Worm (Caenorhabditis elegans) whole organism, L4 larva: ENCODE data around the gene ZK892.4.

Experiments
- F26F4.8 ChIP-seq: fragments of 200-800 bp; sonication (Bioruptor generic); conservative IDR thresholded peaks from 2 replicates; pipeline ENCODE4 v1.3.6; 2022; ENCODE audit warnings: missing genetic modification characterization, missing compliant biosample characterization
- F49E8.2 ChIP-seq: sonication (generic microtip); optimal IDR thresholded peaks from 2 replicates; lab custom pipeline; 2016; ENCODE audit warnings: missing compliant biosample characterization, mild to moderate bottlenecking, missing genetic modification characterization, borderline replicate concordance
- R02D3.7 ChIP-seq: fragments of 150-350 bp; sonication (generic microtip); optimal IDR thresholded peaks from 3 replicates; lab custom pipeline; 2014; ENCODE audit warnings: missing biosample characterization, missing genetic modification characterization
- T20F7.1 ChIP-seq: fragments of 200-800 bp; sonication (Bioruptor generic); optimal IDR thresholded peaks from 2 replicates; lab custom pipeline; 2018; ENCODE audit warnings: mild to moderate bottlenecking, missing genetic modification characterization, missing compliant biosample characterization
- Y5F2A.4 ChIP-seq: fragments of 200-800 bp; sonication (Bioruptor generic); optimal IDR thresholded peaks from 2 replicates; lab custom pipeline; 2018; ENCODE audit warnings: mild to moderate bottlenecking, missing genetic modification characterization, missing compliant biosample characterization
- Y75B8A.6 ChIP-seq: fragments of 200-800 bp; sonication (Bioruptor generic); IDR thresholded peaks from 2 replicates; pipeline ENCODE4 v1.3.6; 2022; ENCODE audit warnings: missing genetic modification reagents, missing genetic modification characterization, missing compliant biosample characterization
- aha-1 ChIP-seq: fragments of 150-350 bp; peaks from one replicate; lab custom pipeline; 2014; ENCODE audit warnings: missing biosample characterization, missing genetic modification characterization
- aly-2 ChIP-seq: sonication (generic microtip); optimal IDR thresholded peaks from 2 replicates; lab custom pipeline; 2018; ENCODE audit warnings: missing biosample characterization, missing genetic modification characterization
- arid-1 ChIP-seq: fragments of 200-800 bp; sonication (Bioruptor generic); conservative IDR thresholded peaks from 2 replicates; pipeline ENCODE4 v1.3.6; 2022; ENCODE audit warnings: missing genetic modification reagents, missing genetic modification characterization, missing compliant biosample characterization
- ceh-20 ChIP-seq: fragments of 200-800 bp; sonication (Bioruptor generic); IDR thresholded peaks from 2 replicates; pipeline ENCODE4 v1.3.6; 2022; ENCODE audit warnings: missing genetic modification reagents, missing genetic modification characterization, missing compliant biosample characterization
- ceh-28 ChIP-seq: fragments of 150-350 bp; optimal IDR thresholded peaks from 2 replicates; lab custom pipeline; 2014; ENCODE audit warnings: missing biosample characterization, missing genetic modification reagents, missing genetic modification characterization
- ctbp-1 ChIP-seq: fragments of 200-800 bp; sonication (Bioruptor generic); IDR thresholded peaks from 2 replicates; pipeline ENCODE4 v1.3.6; 2022; ENCODE audit warnings: missing genetic modification reagents, missing genetic modification characterization, missing compliant biosample characterization
- daf-16 ChIP-seq, 3 experiments: sonication (generic microtip); optimal IDR thresholded peaks; 2 replicates each; lab custom pipeline; 2016 to 2017; ENCODE audit warnings: missing genetic modification characterization in 3 of 3, missing genetic modification reagents in 3 of 3, mild to moderate bottlenecking in 2 of 3, missing compliant biosample characterization in 2 of 3, missing biosample characterization in 1 of 3, moderate library complexity in 1 of 3
- daf-8 ChIP-seq: fragments of 200-800 bp; sonication (Bioruptor generic); IDR thresholded peaks from 2 replicates; pipeline ENCODE4 v1.3.6; 2022; ENCODE audit warnings: missing genetic modification characterization, missing compliant biosample characterization
- dmd-6 ChIP-seq: fragments of 200-800 bp; sonication (Bioruptor generic); IDR thresholded peaks from 2 replicates; pipeline ENCODE4 v1.3.6; 2022; ENCODE audit warnings: missing genetic modification reagents, missing genetic modification characterization, missing compliant biosample characterization
- dmd-9 ChIP-seq: fragments of 200-800 bp; sonication (Bioruptor generic); IDR thresholded peaks from 2 replicates; pipeline ENCODE4 v1.3.6; 2022; ENCODE audit warnings: missing genetic modification reagents, missing genetic modification characterization, missing compliant biosample characterization
- dve-1 ChIP-seq: sonication (generic microtip); optimal IDR thresholded peaks from 2 replicates; lab custom pipeline; 2017; ENCODE audit warnings: antibody characterized with exemption, mild to moderate bottlenecking, missing genetic modification characterization, missing compliant biosample characterization; ENCODE audit not compliant: insufficient read depth
- egl-27 ChIP-seq: sonication (generic microtip); optimal IDR thresholded peaks from 3 replicates; lab custom pipeline; 2017; ENCODE audit warnings: missing biosample characterization, missing genetic modification reagents, missing genetic modification characterization
- fkh-10 ChIP-seq: fragments of 150-350 bp; optimal IDR thresholded peaks from 2 replicates; lab custom pipeline; 2014; ENCODE audit warnings: missing biosample characterization, missing genetic modification reagents, missing genetic modification characterization
- fos-1 ChIP-seq: fragments of 150-350 bp; optimal IDR thresholded peaks from 2 replicates; lab custom pipeline; 2014; ENCODE audit warnings: missing biosample characterization, missing genetic modification characterization
- hif-1 ChIP-seq, 2 experiments: sonication (generic microtip); optimal IDR thresholded peaks; 2 replicates each; lab custom pipeline; 2016 to 2017; ENCODE audit warnings: missing compliant biosample characterization in 2 of 2, missing genetic modification characterization in 2 of 2, missing genetic modification reagents in 2 of 2, missing genotype in 2 of 2, mild to moderate bottlenecking in 1 of 2
- hlh-11 ChIP-seq: fragments of 200-800 bp; sonication (Bioruptor generic); optimal IDR thresholded peaks from 2 replicates; lab custom pipeline; 2018; ENCODE audit warnings: mild to moderate bottlenecking, missing genetic modification characterization, missing compliant biosample characterization
- hlh-30 ChIP-seq: sonication (generic microtip); optimal IDR thresholded peaks from 2 replicates; lab custom pipeline; 2017; ENCODE audit warnings: antibody characterized with exemption, mild to moderate bottlenecking, missing genetic modification characterization, missing compliant biosample characterization; ENCODE audit not compliant: insufficient read depth
- lin-15B ChIP-seq: fragments of 150-350 bp; sonication (generic microtip); optimal IDR thresholded peaks from 3 replicates; lab custom pipeline; 2014; ENCODE audit warnings: missing biosample characterization, missing genetic modification characterization
- lin-29 ChIP-seq: fragments of 200-800 bp; sonication (Bioruptor generic); IDR thresholded peaks from 2 replicates; pipeline ENCODE4 v1.3.6; 2022; ENCODE audit warnings: missing genetic modification reagents, missing genetic modification characterization, missing compliant biosample characterization
- lir-3 ChIP-seq: sonication (generic microtip); optimal IDR thresholded peaks from 2 replicates; lab custom pipeline; 2016; ENCODE audit warnings: mild to moderate bottlenecking, missing genetic modification characterization, missing compliant biosample characterization
- mdl-1 ChIP-seq, 2 experiments: fragments of 150-350 bp in 1 of 2; sonication (generic microtip) in 1 of 2; optimal IDR thresholded peaks; 2 replicates each; lab custom pipeline; 2014 to 2017; ENCODE audit warnings: missing biosample characterization in 2 of 2, missing genetic modification characterization in 2 of 2
- mxl-3 ChIP-seq: fragments of 200-800 bp; sonication (Bioruptor generic); optimal IDR thresholded peaks from 2 replicates; lab custom pipeline; 2018; ENCODE audit warnings: mild to moderate bottlenecking, missing genetic modification characterization, missing compliant biosample characterization
- nhr-10 ChIP-seq: fragments of 150-350 bp; optimal IDR thresholded peaks from 2 replicates; lab custom pipeline; 2014; ENCODE audit warnings: missing biosample characterization, missing genetic modification characterization
- nhr-102 ChIP-seq: sonication (generic microtip); optimal IDR thresholded peaks from 2 replicates; lab custom pipeline; 2016; ENCODE audit warnings: mild to moderate bottlenecking, missing genetic modification characterization, moderate library complexity, missing compliant biosample characterization
- nhr-11 ChIP-seq: fragments of 150-350 bp; optimal IDR thresholded peaks from 2 replicates; lab custom pipeline; 2014; ENCODE audit warnings: missing biosample characterization, missing genetic modification characterization
- nhr-111 ChIP-seq: fragments of 200-800 bp; sonication (Bioruptor generic); optimal IDR thresholded peaks from 2 replicates; lab custom pipeline; 2018; ENCODE audit warnings: mild to moderate bottlenecking, missing genetic modification characterization, missing compliant biosample characterization
- nhr-25 ChIP-seq: sonication (generic microtip); optimal IDR thresholded peaks from 2 replicates; lab custom pipeline; 2017; ENCODE audit warnings: missing genetic modification characterization, mild to moderate bottlenecking, missing compliant biosample characterization, antibody characterized with exemption, moderate library complexity, borderline replicate concordance; ENCODE audit not compliant: insufficient read depth
- nhr-28 ChIP-seq: fragments of 150-350 bp; optimal IDR thresholded peaks from 2 replicates; lab custom pipeline; 2014; ENCODE audit warnings: missing biosample characterization, missing genetic modification characterization
- nhr-41 ChIP-seq: fragments of 200-800 bp; sonication (Bioruptor generic); IDR thresholded peaks from 2 replicates; pipeline ENCODE4 v1.3.6; 2022; ENCODE audit warnings: missing genetic modification reagents, missing genetic modification characterization, missing compliant biosample characterization
- nhr-48 ChIP-seq: sonication (generic microtip); optimal IDR thresholded peaks from 2 replicates; lab custom pipeline; 2016; ENCODE audit warnings: mild to moderate bottlenecking, missing genetic modification characterization, missing compliant biosample characterization
- nhr-76 ChIP-seq: fragments of 150-350 bp; optimal IDR thresholded peaks from 2 replicates; lab custom pipeline; 2014; ENCODE audit warnings: missing biosample characterization, missing genetic modification characterization
- nhr-77 ChIP-seq: fragments of 150-350 bp; optimal IDR thresholded peaks from 2 replicates; lab custom pipeline; 2014; ENCODE audit warnings: missing biosample characterization, missing genetic modification characterization
- pha-4 ChIP-seq, 2 experiments: fragments of 150-350 bp in 1 of 2; fragments of 200-800 bp in 1 of 2; sonication (Bioruptor generic) in 1 of 2; IDR thresholded peaks in 1 of 2; optimal IDR thresholded peaks in 1 of 2; 2 replicates each; pipeline versions ENCODE4 v1.3.6 to Lab custom; 2014 to 2022; ENCODE audit warnings: missing genetic modification characterization in 2 of 2, missing genetic modification reagents in 2 of 2, missing biosample characterization in 1 of 2, missing compliant biosample characterization in 1 of 2
- php-3 ChIP-seq: fragments of 200-800 bp; sonication (Bioruptor generic); IDR thresholded peaks from 2 replicates; pipeline ENCODE4 v1.3.6; 2022; ENCODE audit warnings: missing genetic modification reagents, missing genetic modification characterization, missing compliant biosample characterization
- pqm-1 ChIP-seq: sonication (generic microtip); optimal IDR thresholded peaks from 2 replicates; lab custom pipeline; 2017; ENCODE audit warnings: missing biosample characterization, missing genetic modification characterization
- saeg-2 ChIP-seq: fragments of 200-800 bp; sonication (Bioruptor generic); IDR thresholded peaks from 2 replicates; pipeline ENCODE4 v1.3.6; 2022; ENCODE audit warnings: missing genetic modification reagents, missing genetic modification characterization, missing compliant biosample characterization
- sdz-12 ChIP-seq: fragments of 200-800 bp; sonication (Bioruptor generic); optimal IDR thresholded peaks from 2 replicates; lab custom pipeline; 2018; ENCODE audit warnings: mild to moderate bottlenecking, missing genetic modification characterization, missing compliant biosample characterization
- tag-97 ChIP-seq: fragments of 200-800 bp; sonication (Bioruptor generic); IDR thresholded peaks from 2 replicates; pipeline ENCODE4 v1.3.6; 2022; ENCODE audit warnings: missing genetic modification characterization, missing compliant biosample characterization
- tra-1 ChIP-seq: fragments of 200-800 bp; sonication (Bioruptor generic); IDR thresholded peaks from 2 replicates; pipeline ENCODE4 v1.3.6; 2022; ENCODE audit warnings: missing genetic modification reagents, missing genetic modification characterization, missing compliant biosample characterization
- unc-62 ChIP-seq, 3 experiments: fragments of 150-350 bp in 1 of 3; sonication (generic microtip); optimal IDR thresholded peaks in 2 of 3; peaks in 1 of 3; 1 replicate in 1 of 3; 2 replicates in 2 of 3; lab custom pipeline; 2014 to 2017; ENCODE audit warnings: missing biosample characterization in 3 of 3, missing genetic modification characterization in 3 of 3, missing genetic modification reagents in 3 of 3, missing genotype in 1 of 3
- zag-1 ChIP-seq: fragments of 150-350 bp; optimal IDR thresholded peaks from 2 replicates; lab custom pipeline; 2014; ENCODE audit warnings: missing biosample characterization, missing genetic modification characterization
- ztf-11 ChIP-seq: fragments of 150-350 bp; optimal IDR thresholded peaks from 2 replicates; lab custom pipeline; 2014; ENCODE audit warnings: missing biosample characterization, missing genetic modification characterization

The ZK892.4 gene

DNA sequence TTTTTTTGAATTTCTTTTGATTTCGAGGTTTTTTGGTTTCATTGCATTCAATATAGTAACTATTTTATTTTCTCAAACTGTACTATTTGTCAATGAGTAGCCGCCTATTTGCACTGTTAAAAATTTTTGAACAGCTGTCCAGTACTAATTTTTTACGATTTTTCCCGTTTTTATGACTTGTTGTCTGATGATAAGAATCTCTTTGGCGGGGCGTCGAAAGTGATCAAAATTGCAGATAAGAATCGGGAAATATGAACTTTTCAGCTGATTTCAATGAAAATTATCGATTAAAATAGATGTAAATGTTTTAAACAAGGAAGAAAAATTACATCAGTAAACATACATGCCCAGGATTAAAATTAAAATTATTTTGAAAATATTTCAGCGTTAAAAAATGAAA is 32.2 kb upstream of the ZK892.4 start:
- peak; percentile 16 for TF ChIP-seq nhr-77 (tag; lab: Kevin White, UChicago)
- TF ChIP-seq ztf-11 (tag; lab: Kevin White, UChicago): no peak
- TF ChIP-seq ceh-20: no peak
- TF ChIP-seq pqm-1 (tag; lab: Kevin White, UChicago): peak; percentile 73
- TF ChIP-seq fkh-10 (GFP tag; lab: Kevin White, UChicago): no peak
- TF ChIP-seq nhr-25: no peak
- TF ChIP-seq daf-8 (GFP tag; lab: Robert Waterston, UW): no peak
- TF ChIP-seq nhr-28 (tag; lab: Kevin White, UChicago): peak; percentile 62
- peak; percentile 65 for TF ChIP-seq dve-1
- no peak for TF ChIP-seq mdl-1 (tag; optimal IDR thresholded peaks at IDR 0.05; lab: Kevin White, UChicago)
- TF ChIP-seq egl-27 (tag; lab: Kevin White, UChicago): no peak
- TF ChIP-seq hlh-11 (tag; lab: Kevin White, UChicago): peak; percentile 90
- TF ChIP-seq unc-62 (GFP tag; optimal IDR thresholded peaks at IDR 0.05 in 1 of 2; lab: Kevin White, UChicago): peak in 1 of 2 experiments; percentile 98
- no peak for TF ChIP-seq unc-62 (tag; optimal IDR thresholded peaks at IDR 0.05; lab: Kevin White, UChicago)
- no peak for TF ChIP-seq aha-1 (tag; lab: Kevin White, UChicago)
- TF ChIP-seq tra-1 (GFP tag; lab: Robert Waterston, UW): no peak
- no peak for TF ChIP-seq tag-97 (GFP tag; lab: Robert Waterston, UW)
- TF ChIP-seq dmd-9 (GFP tag; lab: Robert Waterston, UW): no peak
- TF ChIP-seq sdz-12: no peak
- peak; percentile 29 for TF ChIP-seq nhr-48
- TF ChIP-seq php-3 (GFP tag; lab: Robert Waterston, UW): peak; percentile 95
- TF ChIP-seq nhr-11 (tag; lab: Kevin White, UChicago): no peak
- TF ChIP-seq dmd-6 (GFP tag; lab: Robert Waterston, UW): peak; percentile 86
- TF ChIP-seq F26F4.8 (GFP tag; lab: Robert Waterston, UW): no peak
- TF ChIP-seq nhr-76 (tag; lab: Kevin White, UChicago): no peak
- TF ChIP-seq daf-16 (GFP tag; optimal IDR thresholded peaks at IDR 0.05; lab: Kevin White, UChicago): no peak
- TF ChIP-seq daf-16 (tag; optimal IDR thresholded peaks at IDR 0.05; lab: Kevin White, UChicago): peak; percentile 74
- TF ChIP-seq mxl-3: no peak
- peak; percentile 8 for TF ChIP-seq nhr-102 (tag; lab: Kevin White, UChicago)

DNA sequence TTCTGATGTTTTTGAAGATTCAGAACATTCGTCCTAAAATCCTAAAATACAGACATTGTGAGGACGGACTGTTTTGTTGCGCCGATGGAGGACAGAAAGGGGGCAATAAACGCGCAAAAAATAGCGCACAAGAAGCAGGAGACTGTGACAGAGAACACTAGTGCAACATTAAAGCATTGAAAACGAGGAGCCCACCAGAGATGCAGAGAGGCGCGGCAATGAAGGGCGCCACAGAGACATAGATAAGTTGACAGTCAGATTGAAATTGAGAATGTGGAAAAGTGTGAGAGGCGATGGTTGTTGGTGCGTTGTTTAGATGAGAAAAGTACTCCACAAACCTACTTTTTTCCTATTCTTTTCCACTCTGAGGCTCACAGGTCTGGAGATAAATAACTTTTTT is 31.4 kb upstream of the ZK892.4 start, which contains the start of gene aakg-5:
aakg-5 (minus strand) TSS at position 159 of the 400 bp plus-strand sequence.
- TF ChIP-seq lir-3 (no peak), Y75B8A.6 (GFP tag; lab: Robert Waterston, UW) (0 out of 2 replicates have a peak, but pooled peaks have one; percentile 41), unc-62 (GFP tag; optimal IDR thresholded peaks at IDR 0.05 in 1 of 2; lab: Kevin White, UChicago) (peak in 1 of 2 experiments; percentile 93), unc-62 (tag; optimal IDR thresholded peaks at IDR 0.05; lab: Kevin White, UChicago) (no peak), Y5F2A.4 (GFP tag; lab: Kevin White, UChicago) (no peak), nhr-76 (tag; lab: Kevin White, UChicago) (no peak), zag-1 (no peak), F49E8.2 (tag; lab: Kevin White, UChicago) (no peak), aly-2 (tag; lab: Kevin White, UChicago) (no peak), hif-1 (tag; optimal IDR thresholded peaks at IDR 0.05; lab: Kevin White, UChicago) (peak in 1 of 2 experiments; percentile 33), F26F4.8 (GFP tag; lab: Robert Waterston, UW) (no peak), hlh-30 (tag; lab: Kevin White, UChicago) (peak; percentile 70), T20F7.1 (peak; percentile 4), dmd-6 (GFP tag; lab: Robert Waterston, UW) (peak; percentile 91), lin-15B (no peak), nhr-111 (GFP tag; lab: Kevin White, UChicago) (no peak), pha-4 (GFP tag; IDR thresholded peaks at IDR 0.05; lab: Robert Waterston, UW) (peak; percentile 76), pha-4 (tag; optimal IDR thresholded peaks at IDR 0.05; lab: Kevin White, UChicago) (peak; percentile 80), ctbp-1 (GFP tag; lab: Robert Waterston, UW) (peak; percentile 63), fos-1 (no peak), nhr-41 (GFP tag; lab: Robert Waterston, UW) (0 out of 2 replicates have a peak, but pooled peaks have one; percentile 28), aha-1 (tag; lab: Kevin White, UChicago) (peak; percentile 99), lin-29 (no peak), fkh-10 (GFP tag; lab: Kevin White, UChicago) (no peak), saeg-2 (no peak), arid-1 (GFP tag; lab: Robert Waterston, UW) (0 out of 2 replicates have a peak, but pooled peaks have one; percentile 24), nhr-10 (tag; lab: Kevin White, UChicago) (peak; percentile 34), ceh-28 (tag; lab: Kevin White, UChicago) (no peak), R02D3.7 (no peak)
